Fruit fly (Drosophila melanogaster): Measurements from ENCODE around the gene Meltrin.

Gene Meltrin

DNA sequence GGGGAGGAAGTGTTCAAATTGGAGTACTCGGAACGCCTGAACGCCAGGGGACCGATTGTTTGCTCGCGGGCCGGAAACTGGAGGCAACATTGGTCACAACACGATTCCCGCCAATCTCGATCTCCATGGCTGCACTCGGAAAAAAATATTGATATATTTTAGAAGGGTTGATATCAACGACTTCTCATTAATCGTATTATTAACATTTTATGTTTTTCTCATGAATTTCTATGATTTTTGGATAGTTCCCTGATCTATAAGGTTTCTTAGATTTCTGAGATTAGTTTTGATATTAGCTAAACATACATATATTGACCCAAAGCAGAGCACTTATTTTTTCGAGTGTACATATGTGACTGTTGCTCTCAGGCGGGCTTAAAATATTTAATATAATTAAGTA is 65.2 kb downstream of the Meltrin start:
- no peak for TF ChIP-seq vnd (GFP tag; IDR thresholded peaks at IDR 0.05; ENCODE audit: partially characterized antibody)
- no peak for TF ChIP-seq Dip2 (GFP tag; IDR thresholded peaks at IDR 0.05)
- TF ChIP-seq CG15601 (tag; optimal IDR thresholded peaks at IDR 0.05) = no peak
- TF ChIP-seq CG10979 (tag; optimal IDR thresholded peaks at IDR 0.05) = peak; percentile 20
- TF ChIP-seq Med (GFP tag) = peak; percentile 52
- TF ChIP-seq dmrt11E (tag; optimal IDR thresholded peaks at IDR 0.05) = peak; percentile 26
- peak; percentile 17 for TF ChIP-seq Blimp-1 (GFP tag; optimal IDR thresholded peaks at IDR 0.05)
- no peak for TF ChIP-seq CG13123 (GFP tag; optimal IDR thresholded peaks at IDR 0.05)
- TF ChIP-seq mld (GFP tag; IDR thresholded peaks at IDR 0.05; ENCODE audit: partially characterized antibody) = no peak
- TF ChIP-seq C15 (GFP tag; IDR thresholded peaks at IDR 0.05) = no peak
- peak; percentile 7 for TF ChIP-seq CG14710 (tag; optimal IDR thresholded peaks at IDR 0.05)
- TF ChIP-seq lola (GFP tag; optimal IDR thresholded peaks at IDR 0.05) = peak in 1 of 3 experiments; percentile 2
- no peak for TF ChIP-seq CG15269 (tag; optimal IDR thresholded peaks at IDR 0.05)
- TF ChIP-seq Ets65A (GFP tag) = peak; percentile 4
- peak; percentile 75 for TF ChIP-seq sens (GFP tag)
- peak; percentile 10 for TF ChIP-seq D19A (tag; optimal IDR thresholded peaks at IDR 0.05)
- peak; percentile 2 for TF ChIP-seq Oli (tag; optimal IDR thresholded peaks at IDR 0.05)
- no peak for TF ChIP-seq CoRest (tag; optimal IDR thresholded peaks at IDR 0.05)

DNA sequence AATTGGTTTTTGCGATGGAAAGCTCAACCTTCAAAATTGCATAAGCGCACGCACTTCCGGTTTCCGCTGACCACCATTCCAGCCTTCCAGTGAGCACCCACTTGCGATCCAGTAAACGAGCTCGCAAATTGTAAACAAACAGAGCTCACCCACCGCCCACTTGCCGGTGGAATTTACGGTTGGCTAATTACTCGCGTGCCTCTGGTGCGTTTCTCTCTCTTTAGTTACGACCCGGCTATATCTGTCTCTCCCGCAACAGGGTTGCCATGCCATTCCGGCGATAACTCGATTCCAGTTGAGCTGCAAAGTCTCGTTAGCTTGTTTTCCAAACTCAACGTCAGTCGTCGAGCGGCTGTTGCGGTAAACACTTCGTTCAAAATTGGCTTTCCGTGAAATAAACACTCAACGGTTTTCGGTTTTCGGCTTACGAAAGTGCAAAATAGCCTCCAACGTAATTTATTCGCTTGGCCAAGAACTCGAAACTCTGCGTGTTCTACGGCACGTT is 66.9 kb downstream of the Meltrin start, which contains the start of gene Cad88C:
Cad88C (plus strand) TSS at position 360 of the 505 bp plus-strand sequence.
- TF ChIP-seq CG6254 (GFP tag; optimal IDR thresholded peaks at IDR 0.05) (no peak), CG9797 (GFP tag; optimal IDR thresholded peaks at IDR 0.05) (no peak), Sin3A (optimal IDR thresholded peaks at IDR 0.05) (no peak), CG1024 (GFP tag; IDR thresholded peaks at IDR 0.05) (no peak), pros (GFP tag; optimal IDR thresholded peaks at IDR 0.05) (no peak), Tbp (GFP tag; optimal IDR thresholded peaks at IDR 0.05) (no peak), CG11456 (GFP tag; IDR thresholded peaks at IDR 0.05) (no peak), Dp (GFP tag; optimal IDR thresholded peaks at IDR 0.05) (no peak), zen2 (GFP tag; IDR thresholded peaks at IDR 0.05; ENCODE audit: partially characterized antibody) (0 out of 3 replicates have a peak, but pooled peaks have one; percentile 36), Ptx1 (GFP tag; IDR thresholded peaks at IDR 0.05) (no peak), CG34422 (GFP tag; IDR thresholded peaks at IDR 0.05) (0 out of 3 replicates have a peak, but pooled peaks have one; percentile 43), NC2α (GFP tag; optimal IDR thresholded peaks at IDR 0.05) (no peak), CG4820 (GFP tag; optimal IDR thresholded peaks at IDR 0.05) (no peak), cg (GFP tag; optimal IDR thresholded peaks at IDR 0.05) (no peak), kay (GFP tag; optimal IDR thresholded peaks at IDR 0.05) (no peak), CG4328 (GFP tag; optimal IDR thresholded peaks at IDR 0.05) (no peak), pfk (GFP tag; optimal IDR thresholded peaks at IDR 0.05) (no peak), D19B (GFP tag; optimal IDR thresholded peaks at IDR 0.05) (no peak), CG33213 (GFP tag; optimal IDR thresholded peaks at IDR 0.05) (no peak), nerfin-1 (tag; optimal IDR thresholded peaks at IDR 0.05) (peak; percentile 40), Dref (GFP tag; IDR thresholded peaks at IDR 0.05) (no peak), CG6854 (GFP tag; optimal IDR thresholded peaks at IDR 0.05) (no peak), Vsx1 (GFP tag; optimal IDR thresholded peaks at IDR 0.05) (peak; percentile 74), CG10267 (tag; optimal IDR thresholded peaks at IDR 0.05) (no peak), p53 (GFP tag; optimal IDR thresholded peaks at IDR 0.05) (no peak), CG14860 (GFP tag; IDR thresholded peaks at IDR 0.05; ENCODE audit: partially characterized antibody) (no peak), CG8089 (GFP tag; optimal IDR thresholded peaks at IDR 0.05) (no peak), lab (GFP tag; optimal IDR thresholded peaks at IDR 0.05) (no peak), CG17328 (GFP tag; IDR thresholded peaks at IDR 0.05) (0 out of 2 replicates have a peak, but pooled peaks have one; percentile 10), Myb (GFP tag; optimal IDR thresholded peaks at IDR 0.05) (no peak), grn (GFP tag; optimal IDR thresholded peaks at IDR 0.05) (no peak), CG31388 (GFP tag; optimal IDR thresholded peaks at IDR 0.05) (no peak), dysf (GFP tag; IDR thresholded peaks at IDR 0.05) (0 out of 3 replicates have a peak, but pooled peaks have one; percentile 5)

Data from whole organism, embryonic.